Fruit fly (Drosophila melanogaster) whole organism, prepupa: ENCODE results near the gene lace.

Source experiments
- Blimp-1 ChIP-seq: fragments of 200-800 bp; sonication (Bioruptor generic); optimal IDR thresholded peaks from 3 replicates; lab custom pipeline; 2017; ENCODE audit warnings: missing biosample characterization, missing genetic modification characterization, mild to moderate bottlenecking, moderate library complexity, missing genetic modification reagents
- CG10669 ChIP-seq: fragments of 200-800 bp; sonication (Bioruptor generic); optimal IDR thresholded peaks from 3 replicates; lab custom pipeline; 2018; ENCODE audit warnings: missing biosample characterization, mild to moderate bottlenecking, missing genetic modification characterization, moderate library complexity
- CG15336 ChIP-seq: fragments of 200-800 bp; sonication (Bioruptor generic); IDR thresholded peaks from 2 replicates; pipeline ENCODE4 v1.3.6; 2022; ENCODE audit warnings: missing biosample characterization, missing genetic modification characterization
- CG1621 ChIP-seq: fragments of 200-800 bp; sonication (Bioruptor generic); optimal IDR thresholded peaks from 3 replicates; lab custom pipeline; 2018; ENCODE audit warnings: missing biosample characterization, mild to moderate bottlenecking, missing genetic modification characterization
- CG16779 ChIP-seq: fragments of 200-800 bp; sonication (Bioruptor generic); optimal IDR thresholded peaks from 3 replicates; lab custom pipeline; 2017; ENCODE audit warnings: missing biosample characterization, mild to moderate bottlenecking, missing genetic modification characterization
- CG32006 ChIP-seq: fragments of 200-800 bp; sonication (Bioruptor generic); optimal IDR thresholded peaks from 3 replicates; lab custom pipeline; 2017; ENCODE audit warnings: missing biosample characterization, mild to moderate bottlenecking, missing genetic modification characterization
- CG3919 ChIP-seq: fragments of 200-800 bp; sonication (Bioruptor generic); optimal IDR thresholded peaks from 3 replicates; lab custom pipeline; 2016; ENCODE audit warnings: missing biosample characterization, missing genetic modification characterization
- CG6163 ChIP-seq: fragments of 200-800 bp; sonication (Bioruptor generic); IDR thresholded peaks from 3 replicates; pipeline ENCODE4 v1.3.6; 2022; ENCODE audit warnings: missing biosample characterization, missing genetic modification characterization
- CG6276 ChIP-seq: fragments of 200-800 bp; sonication (Bioruptor generic); optimal IDR thresholded peaks from 2 replicates; lab custom pipeline; 2017; ENCODE audit warnings: missing biosample characterization, mild to moderate bottlenecking, missing genetic modification characterization
- CG6808 ChIP-seq: fragments of 200-800 bp; sonication (Bioruptor generic); optimal IDR thresholded peaks from 3 replicates; lab custom pipeline; 2017; ENCODE audit warnings: missing biosample characterization, missing genetic modification characterization, mild to moderate bottlenecking, moderate library complexity, missing genetic modification reagents
- CG7368 ChIP-seq: fragments of 200-800 bp; sonication (Bioruptor generic); optimal IDR thresholded peaks from 3 replicates; lab custom pipeline; 2016; ENCODE audit warnings: missing biosample characterization, missing genetic modification characterization
- CG8319 ChIP-seq: fragments of 200-800 bp; sonication (Bioruptor generic); optimal IDR thresholded peaks from 3 replicates; lab custom pipeline; 2016; ENCODE audit warnings: missing biosample characterization, missing genetic modification characterization
- CG8632 ChIP-seq: fragments of 200-800 bp; sonication (Bioruptor generic); optimal IDR thresholded peaks from 3 replicates; lab custom pipeline; 2016; ENCODE audit warnings: missing biosample characterization, missing genetic modification characterization
- CG9139 ChIP-seq: fragments of 200-800 bp; sonication (Bioruptor generic); optimal IDR thresholded peaks from 3 replicates; lab custom pipeline; 2017; ENCODE audit warnings: missing biosample characterization, mild to moderate bottlenecking, missing genetic modification characterization
- Eip75B ChIP-seq: fragments of 200-800 bp; sonication (Bioruptor generic); optimal IDR thresholded peaks from 3 replicates; lab custom pipeline; 2016; ENCODE audit warnings: missing biosample characterization, missing genetic modification characterization
- Eip78C ChIP-seq: fragments of 200-800 bp; sonication (Bioruptor generic); peaks from one replicate; lab custom pipeline; 2016; ENCODE audit warnings: missing biosample characterization, missing genetic modification characterization
- Ets21C ChIP-seq: fragments of 200-800 bp; sonication (Bioruptor generic); optimal IDR thresholded peaks from 3 replicates; lab custom pipeline; 2016; ENCODE audit warnings: missing biosample characterization, missing genetic modification characterization
- Ets96B ChIP-seq: fragments of 200-800 bp; optimal IDR thresholded peaks from 2 replicates; lab custom pipeline; 2019; ENCODE audit warnings: missing biosample characterization, mild to moderate bottlenecking, missing genetic modification characterization, moderate library complexity
- Hr38 ChIP-seq: sonication (Bioruptor generic); optimal IDR thresholded peaks from 2 replicates; lab custom pipeline; 2016; ENCODE audit warnings: missing biosample characterization, missing genetic modification characterization
- Hr39 ChIP-seq: fragments of 200-800 bp; sonication (Bioruptor generic); optimal IDR thresholded peaks from 2 replicates; lab custom pipeline; 2016; ENCODE audit warnings: missing biosample characterization, missing genetic modification characterization
- Hr4 ChIP-seq: fragments of 200-800 bp; sonication (Bioruptor generic); optimal IDR thresholded peaks from 3 replicates; lab custom pipeline; 2016; ENCODE audit warnings: missing biosample characterization, missing genetic modification characterization
- Lpt ChIP-seq: fragments of 200-800 bp; sonication (Bioruptor generic); optimal IDR thresholded peaks from 3 replicates; lab custom pipeline; 2016; ENCODE audit warnings: missing biosample characterization, missing genetic modification characterization
- Sox102F ChIP-seq: fragments of 200-800 bp; sonication (Bioruptor generic); optimal IDR thresholded peaks from 2 replicates; lab custom pipeline; 2016; ENCODE audit warnings: missing biosample characterization, mild to moderate bottlenecking, missing genetic modification characterization
- Sox14 ChIP-seq: fragments of 200-800 bp; sonication (Bioruptor generic); optimal IDR thresholded peaks from 3 replicates; lab custom pipeline; 2016; ENCODE audit warnings: missing biosample characterization, missing genetic modification characterization
- Sox15 ChIP-seq: fragments of 200-800 bp; sonication (Bioruptor generic); optimal IDR thresholded peaks from 3 replicates; lab custom pipeline; 2016; ENCODE audit warnings: missing biosample characterization, missing genetic modification characterization
- achi ChIP-seq: fragments of 200-800 bp; sonication (Bioruptor generic); optimal IDR thresholded peaks from 3 replicates; lab custom pipeline; 2016; ENCODE audit warnings: missing biosample characterization, missing genetic modification characterization
- dac ChIP-seq: fragments of 200-800 bp; sonication (Bioruptor generic); optimal IDR thresholded peaks from 2 replicates; lab custom pipeline; 2017; ENCODE audit warnings: missing biosample characterization, mild to moderate bottlenecking, missing genetic modification characterization
- dsx ChIP-seq: fragments of 200-800 bp; optimal IDR thresholded peaks from 3 replicates; lab custom pipeline; 2019; ENCODE audit warnings: missing biosample characterization, mild to moderate bottlenecking, missing genetic modification characterization, moderate library complexity; ENCODE audit not compliant: poor library complexity, severe bottlenecking
- eg ChIP-seq: fragments of 200-800 bp; sonication (Bioruptor generic); IDR thresholded peaks from 3 replicates; pipeline ENCODE4 v1.3.6; 2022; ENCODE audit warnings: missing biosample characterization, missing genetic modification characterization
- esn ChIP-seq: fragments of 200-800 bp; sonication (Bioruptor generic); optimal IDR thresholded peaks from 2 replicates; lab custom pipeline; 2016; ENCODE audit warnings: missing biosample characterization, mild to moderate bottlenecking, missing genetic modification characterization, moderate library complexity
- fd85E ChIP-seq: fragments of 200-800 bp; sonication (Bioruptor generic); optimal IDR thresholded peaks from 3 replicates; lab custom pipeline; 2016; ENCODE audit warnings: missing biosample characterization, missing genetic modification characterization
- fkh ChIP-seq: fragments of 200-800 bp; sonication (Bioruptor generic); optimal IDR thresholded peaks from 3 replicates; lab custom pipeline; 2017; ENCODE audit warnings: missing biosample characterization, mild to moderate bottlenecking, missing genetic modification characterization, moderate library complexity
- net ChIP-seq: fragments of 200-800 bp; sonication (Bioruptor generic); optimal IDR thresholded peaks from 3 replicates; lab custom pipeline; 2016; ENCODE audit warnings: missing biosample characterization, missing genetic modification characterization
- pdm3 ChIP-seq: fragments of 200-800 bp; sonication (Bioruptor generic); optimal IDR thresholded peaks from 3 replicates; lab custom pipeline; 2016; ENCODE audit warnings: missing biosample characterization, missing genetic modification characterization
- ss ChIP-seq, 2 experiments: fragments of 200-800 bp; sonication (Bioruptor generic); optimal IDR thresholded peaks; 2 replicates in 1 of 2; 3 replicates in 1 of 2; lab custom pipeline; 2017 to 2018; ENCODE audit warnings: mild to moderate bottlenecking in 2 of 2, missing biosample characterization in 2 of 2, missing genetic modification characterization in 2 of 2, moderate library complexity in 1 of 2
- topi ChIP-seq: fragments of 200-800 bp; sonication (Bioruptor generic); optimal IDR thresholded peaks from 3 replicates; lab custom pipeline; 2016; ENCODE audit warnings: missing biosample characterization, missing genetic modification characterization
- vri ChIP-seq: fragments of 200-800 bp; sonication (Bioruptor generic); optimal IDR thresholded peaks from 3 replicates; lab custom pipeline; 2016; ENCODE audit warnings: missing biosample characterization, mild to moderate bottlenecking, missing genetic modification characterization

Gene lace

dm6 chr2L:15486525-15487128 is 12.3 kb upstream of the lace start:
- TF ChIP-seq CG9139 (GFP tag; lab: Kevin White, UChicago), result no peak
- TF ChIP-seq Sox14 (GFP tag; lab: Kevin White, UChicago), result no peak
- TF ChIP-seq Sox15 (GFP tag; lab: Kevin White, UChicago), result no peak
- TF ChIP-seq achi (GFP tag; lab: Kevin White, UChicago), result no peak
- no peak for TF ChIP-seq fkh
- TF ChIP-seq CG6276 (GFP tag; lab: Kevin White, UChicago), result no peak
- no peak for TF ChIP-seq dac (GFP tag; lab: Kevin White, UChicago)
- TF ChIP-seq Hr39 (GFP tag; lab: Kevin White, UChicago), result no peak
- no peak for TF ChIP-seq CG7368 (GFP tag; lab: Kevin White, UChicago)
- no peak for TF ChIP-seq CG32006 (GFP tag; lab: Kevin White, UChicago)
- TF ChIP-seq CG8632 (GFP tag; lab: Kevin White, UChicago), result no peak
- TF ChIP-seq Blimp-1 (GFP tag; lab: Kevin White, UChicago), result no peak
- TF ChIP-seq CG1621, result no peak
- no peak for TF ChIP-seq Hr38
- TF ChIP-seq CG3919 (GFP tag; lab: Kevin White, UChicago), result no peak
- TF ChIP-seq eg (GFP tag; lab: Robert Waterston, UW), result no peak
- TF ChIP-seq, all 60 proteins: peak for 0

dm6 chr2L:15490206-15490851 is 8.6 kb upstream of the lace start:
- TF ChIP-seq vri (GFP tag; lab: Kevin White, UChicago), result peak; percentile 0
- no peak for TF ChIP-seq CG9139 (GFP tag; lab: Kevin White, UChicago)
- peak; percentile 22 for TF ChIP-seq Eip78C (GFP tag; lab: Kevin White, UChicago)

- TF ChIP-seq Sox102F (GFP tag; lab: Kevin White, UChicago) (no peak), Ets21C (no peak), Hr4 (GFP tag; lab: Kevin White, UChicago) (no peak), topi (GFP tag; lab: Kevin White, UChicago) (no peak), CG15336 (GFP tag; lab: Robert Waterston, UW) (no peak), Hr38 (no peak), dsx (GFP tag; lab: Kevin White, UChicago) (no peak)
These were observed 7.4 kb upstream of the lace start for dm6 chr2L:15491321-15492158.

dm6 chr2L:15492159-15492541 is 6.8 kb upstream of the lace start:
- no peak for TF ChIP-seq CG8632 (GFP tag; lab: Kevin White, UChicago)
- no peak for TF ChIP-seq CG6163 (GFP tag; lab: Robert Waterston, UW)
- no peak for TF ChIP-seq Ets96B (tag; lab: Kevin White, UChicago)
- TF ChIP-seq CG32006 (GFP tag; lab: Kevin White, UChicago), result no peak
- TF ChIP-seq Sox14 (GFP tag; lab: Kevin White, UChicago), result no peak
- TF ChIP-seq Blimp-1 (GFP tag; lab: Kevin White, UChicago), result peak; percentile 31
- peak; percentile 36 for TF ChIP-seq Eip75B (GFP tag; lab: Kevin White, UChicago)
- no peak for TF ChIP-seq CG8319 (GFP tag; lab: Kevin White, UChicago)
- no peak for TF ChIP-seq fd85E (GFP tag; lab: Kevin White, UChicago)
- TF ChIP-seq achi (GFP tag; lab: Kevin White, UChicago), result no peak
- no peak for TF ChIP-seq net
- TF ChIP-seq ss (GFP tag; optimal IDR thresholded peaks at IDR 0.05; lab: Kevin White, UChicago), result peak in 1 of 2 experiments; percentile 9
- TF ChIP-seq CG6808 (GFP tag; lab: Kevin White, UChicago), result peak; percentile 2
- TF ChIP-seq CG10669 (GFP tag; lab: Kevin White, UChicago), result no peak
- no peak for TF ChIP-seq esn (GFP tag; lab: Kevin White, UChicago)
- no peak for TF ChIP-seq CG16779
- TF ChIP-seq Lpt (GFP tag; lab: Kevin White, UChicago), result no peak
- TF ChIP-seq pdm3 (GFP tag; lab: Kevin White, UChicago), result no peak
- no peak for TF ChIP-seq CG1621
- TF ChIP-seq CG6276 (GFP tag; lab: Kevin White, UChicago), result no peak
